Fruit fly (Drosophila melanogaster) whole organism, embryonic: ENCODE data around the gene Mrp5.

ENCODE experiments used
- CG10147 ChIP-seq: fragments of 200-800 bp; sonication (Bioruptor generic); optimal IDR thresholded peaks from 2 replicates; lab custom pipeline; 2019; ENCODE audit warnings: missing biosample characterization, mild to moderate bottlenecking, missing genetic modification characterization, moderate library complexity
- CG16815 ChIP-seq: fragments of 200-800 bp; sonication (Bioruptor generic); optimal IDR thresholded peaks from 3 replicates; lab custom pipeline; 2017; ENCODE audit warnings: missing biosample characterization, mild to moderate bottlenecking, missing genetic modification characterization
- CG30431 ChIP-seq: fragments of 200-800 bp; sonication (Bioruptor generic); optimal IDR thresholded peaks from 2 replicates; lab custom pipeline; 2017; ENCODE audit warnings: missing biosample characterization, missing genetic modification characterization
- h ChIP-seq: fragments of >200 bp; optimal IDR thresholded peaks from 2 replicates; lab custom pipeline; 2017
- schlank ChIP-seq: fragments of 200-800 bp; sonication (Bioruptor generic); optimal IDR thresholded peaks from 2 replicates; lab custom pipeline; 2018; ENCODE audit warnings: missing biosample characterization, mild to moderate bottlenecking, missing genetic modification characterization
- tll ChIP-seq, 2 experiments: fragments of 200-800 bp in 1 of 2; fragments of >200 bp in 1 of 2; sonication (Bioruptor generic) in 1 of 2; optimal IDR thresholded peaks; 2 replicates each; lab custom pipeline; 2017 to 2019; ENCODE audit warnings: missing biosample characterization in 2 of 2, missing genetic modification characterization in 2 of 2, mild to moderate bottlenecking in 1 of 2, moderate library complexity in 1 of 2
- usp ChIP-seq: fragments of >200 bp; optimal IDR thresholded peaks from 2 replicates; lab custom pipeline; 2017; ENCODE audit warnings: missing biosample characterization, missing genetic modification characterization

dm6 chr3R:19890340-19890998 lies 15.0 kb upstream of the Mrp5 start, which contains the start of gene CG4733:
- TF ChIP-seq CG10147 (GFP tag; lab: Kevin White, UChicago), result no peak
- TF ChIP-seq schlank, result no peak
- TF ChIP-seq tll (GFP tag; optimal IDR thresholded peaks at IDR 0.05; lab: Kevin White, UChicago), result no peak
- no peak for TF ChIP-seq h (lab: Kevin White, UChicago)
- TF ChIP-seq CG16815 (GFP tag; lab: Kevin White, UChicago), result no peak
- TF ChIP-seq usp (GFP tag; lab: Kevin White, UChicago), result no peak
- no peak for TF ChIP-seq CG30431 (GFP tag; lab: Kevin White, UChicago)
